Fruit fly (Drosophila melanogaster): ENCODE results near the gene Cpr67B.

The Cpr67B gene

dm6 chr3L:9447239-9447777, 42.7 kb downstream of the Cpr67B start (continued):
- TF ChIP-seq CG10321 (GFP tag; IDR thresholded peaks at IDR 0.05) (no peak), Hr78 (GFP tag; optimal IDR thresholded peaks at IDR 0.05) (peak in 1 of 2 experiments; percentile 44), CG1529 (GFP tag; optimal IDR thresholded peaks at IDR 0.05) (no peak), CG12236 (GFP tag; optimal IDR thresholded peaks at IDR 0.05) (no peak), sima (GFP tag; optimal IDR thresholded peaks at IDR 0.05) (no peak), CG2116 (GFP tag; optimal IDR thresholded peaks at IDR 0.05) (no peak), unc-4 (GFP tag; IDR thresholded peaks at IDR 0.05; ENCODE audit: partially characterized antibody) (no peak; the same call in 1 of the 2 replicates), Oli (tag; optimal IDR thresholded peaks at IDR 0.05) (no peak), CG17361 (GFP tag; IDR thresholded peaks at IDR 0.05) (no peak), jumu (GFP tag; optimal IDR thresholded peaks at IDR 0.05) (no peak), Sox100B (GFP tag; optimal IDR thresholded peaks at IDR 0.05) (no peak), fru (optimal IDR thresholded peaks at IDR 0.05) (no peak), Neu2 (GFP tag; optimal IDR thresholded peaks at IDR 0.05; ENCODE audit: borderline replicate concordance) (peak; percentile 84), Fer2 (tag; optimal IDR thresholded peaks at IDR 0.05) (no peak), Elba2 (GFP tag; optimal IDR thresholded peaks at IDR 0.05) (peak; percentile 99), CG6791 (GFP tag; IDR thresholded peaks at IDR 0.05; ENCODE audit: partially characterized antibody) (no peak), CG7963 (GFP tag; IDR thresholded peaks at IDR 0.05; ENCODE audit: partially characterized antibody) (0 out of 3 replicates have a peak, but pooled peaks have one; percentile 22), CG4730 (GFP tag; IDR thresholded peaks at IDR 0.05) (no peak), CG13624 (GFP tag; optimal IDR thresholded peaks at IDR 0.05) (no peak), PHDP (tag; optimal IDR thresholded peaks at IDR 0.05) (no peak), CG1024 (GFP tag; IDR thresholded peaks at IDR 0.05) (no peak), CG11504 (tag; optimal IDR thresholded peaks at IDR 0.05) (no peak), chm (GFP tag; IDR thresholded peaks at IDR 0.05) (no peak), scrt (GFP tag; optimal IDR thresholded peaks at IDR 0.05) (peak; percentile 46), hth (optimal IDR thresholded peaks at IDR 0.05) (no peak), jing (GFP tag; optimal IDR thresholded peaks at IDR 0.05) (no peak), slp2 (GFP tag; optimal IDR thresholded peaks at IDR 0.05) (no peak), CG8924 (tag; optimal IDR thresholded peaks at IDR 0.05) (peak; percentile 5), NC2α (GFP tag; optimal IDR thresholded peaks at IDR 0.05) (no peak), pros (GFP tag; optimal IDR thresholded peaks at IDR 0.05) (peak; percentile 59), CG33557 (GFP tag; optimal IDR thresholded peaks at IDR 0.05) (no peak), CG18599 (GFP tag; optimal IDR thresholded peaks at IDR 0.05) (peak; percentile 50), twi (tag; optimal IDR thresholded peaks at IDR 0.05) (no peak), bbx (GFP tag; IDR thresholded peaks at IDR 0.05; ENCODE audit: partially characterized antibody) (no peak), chn (GFP tag; optimal IDR thresholded peaks at IDR 0.05) (no peak), CG12769 (tag; optimal IDR thresholded peaks at IDR 0.05) (no peak), Atf-2 (GFP tag; optimal IDR thresholded peaks at IDR 0.05) (no peak), exex (tag; optimal IDR thresholded peaks at IDR 0.05) (peak; percentile 90), Mes4 (GFP tag; optimal IDR thresholded peaks at IDR 0.05) (no peak), fd96Cb (tag; optimal IDR thresholded peaks at IDR 0.05) (no peak), lola (GFP tag; optimal IDR thresholded peaks at IDR 0.05) (no peak), lbe (GFP tag; optimal IDR thresholded peaks at IDR 0.05) (no peak), Bdp1 (GFP tag; optimal IDR thresholded peaks at IDR 0.05) (no peak), CG8388 (GFP tag; optimal IDR thresholded peaks at IDR 0.05) (no peak), CG1647 (GFP tag; optimal IDR thresholded peaks at IDR 0.05) (no peak), gsb (GFP tag; IDR thresholded peaks at IDR 0.05) (no peak), gfzf (GFP tag; optimal IDR thresholded peaks at IDR 0.05) (no peak), Meics (GFP tag; optimal IDR thresholded peaks at IDR 0.05) (no peak), CG14014 (GFP tag; IDR thresholded peaks at IDR 0.05) (no peak), mam (GFP tag; optimal IDR thresholded peaks at IDR 0.05) (no peak)
